Fruit fly (Drosophila melanogaster) whole organism, prepupa: ENCODE measurements around the gene Nrd1.

Experiments used
- Blimp-1 ChIP-seq: fragments of 200-800 bp; sonication (Bioruptor generic); optimal IDR thresholded peaks from 3 replicates; lab custom pipeline; 2017; ENCODE audit warnings: missing biosample characterization, missing genetic modification characterization, mild to moderate bottlenecking, moderate library complexity, missing genetic modification reagents
- CG11294 ChIP-seq: fragments of 200-800 bp; sonication (Bioruptor generic); IDR thresholded peaks from 2 replicates; pipeline ENCODE4 v1.3.6; 2022; ENCODE audit warnings: missing biosample characterization, missing genetic modification characterization
- CG11902 ChIP-seq: fragments of 200-800 bp; sonication (Bioruptor generic); optimal IDR thresholded peaks from 3 replicates; lab custom pipeline; 2016; ENCODE audit warnings: missing biosample characterization, missing genetic modification characterization
- CG1621 ChIP-seq: fragments of 200-800 bp; sonication (Bioruptor generic); optimal IDR thresholded peaks from 3 replicates; lab custom pipeline; 2018; ENCODE audit warnings: missing biosample characterization, mild to moderate bottlenecking, missing genetic modification characterization
- CG32006 ChIP-seq: fragments of 200-800 bp; sonication (Bioruptor generic); optimal IDR thresholded peaks from 3 replicates; lab custom pipeline; 2017; ENCODE audit warnings: missing biosample characterization, mild to moderate bottlenecking, missing genetic modification characterization
- CG4318 ChIP-seq: fragments of 200-800 bp; sonication (Bioruptor generic); optimal IDR thresholded peaks from 3 replicates; lab custom pipeline; 2017; ENCODE audit warnings: missing biosample characterization, mild to moderate bottlenecking, missing genetic modification characterization
- CG6163 ChIP-seq: fragments of 200-800 bp; sonication (Bioruptor generic); IDR thresholded peaks from 3 replicates; pipeline ENCODE4 v1.3.6; 2022; ENCODE audit warnings: missing biosample characterization, missing genetic modification characterization
- CG6276 ChIP-seq: fragments of 200-800 bp; sonication (Bioruptor generic); optimal IDR thresholded peaks from 2 replicates; lab custom pipeline; 2017; ENCODE audit warnings: missing biosample characterization, mild to moderate bottlenecking, missing genetic modification characterization
- CG6792 ChIP-seq: fragments of 200-800 bp; sonication (Bioruptor generic); optimal IDR thresholded peaks from 3 replicates; lab custom pipeline; 2016; ENCODE audit warnings: missing biosample characterization, missing genetic modification characterization
- CG6854 ChIP-seq: fragments of 200-800 bp; sonication (Bioruptor generic); optimal IDR thresholded peaks from 2 replicates; lab custom pipeline; 2017; ENCODE audit warnings: missing biosample characterization, mild to moderate bottlenecking, missing genetic modification characterization
- CG7368 ChIP-seq: fragments of 200-800 bp; sonication (Bioruptor generic); optimal IDR thresholded peaks from 3 replicates; lab custom pipeline; 2016; ENCODE audit warnings: missing biosample characterization, missing genetic modification characterization
- CG8319 ChIP-seq: fragments of 200-800 bp; sonication (Bioruptor generic); optimal IDR thresholded peaks from 3 replicates; lab custom pipeline; 2016; ENCODE audit warnings: missing biosample characterization, missing genetic modification characterization
- Eip78C ChIP-seq: fragments of 200-800 bp; sonication (Bioruptor generic); peaks from one replicate; lab custom pipeline; 2016; ENCODE audit warnings: missing biosample characterization, missing genetic modification characterization
- Eip93F ChIP-seq: fragments of 200-800 bp; sonication (Bioruptor generic); optimal IDR thresholded peaks from 2 replicates; lab custom pipeline; 2016; ENCODE audit warnings: missing biosample characterization, mild to moderate bottlenecking, missing genetic modification characterization
- Hr39 ChIP-seq: fragments of 200-800 bp; sonication (Bioruptor generic); optimal IDR thresholded peaks from 2 replicates; lab custom pipeline; 2016; ENCODE audit warnings: missing biosample characterization, missing genetic modification characterization
- OdsH ChIP-seq: fragments of 200-800 bp; sonication (Bioruptor generic); optimal IDR thresholded peaks from 3 replicates; lab custom pipeline; 2016; ENCODE audit warnings: missing biosample characterization, missing genetic modification characterization
- Sox102F ChIP-seq: fragments of 200-800 bp; sonication (Bioruptor generic); optimal IDR thresholded peaks from 2 replicates; lab custom pipeline; 2016; ENCODE audit warnings: missing biosample characterization, mild to moderate bottlenecking, missing genetic modification characterization
- Sox14 ChIP-seq: fragments of 200-800 bp; sonication (Bioruptor generic); optimal IDR thresholded peaks from 3 replicates; lab custom pipeline; 2016; ENCODE audit warnings: missing biosample characterization, missing genetic modification characterization
- cyc ChIP-seq: fragments of 200-800 bp; sonication (Bioruptor generic); optimal IDR thresholded peaks from 3 replicates; lab custom pipeline; 2016; ENCODE audit warnings: missing biosample characterization, missing genetic modification characterization
- eg ChIP-seq: fragments of 200-800 bp; sonication (Bioruptor generic); IDR thresholded peaks from 3 replicates; pipeline ENCODE4 v1.3.6; 2022; ENCODE audit warnings: missing biosample characterization, missing genetic modification characterization
- fkh ChIP-seq: fragments of 200-800 bp; sonication (Bioruptor generic); optimal IDR thresholded peaks from 3 replicates; lab custom pipeline; 2017; ENCODE audit warnings: missing biosample characterization, mild to moderate bottlenecking, missing genetic modification characterization, moderate library complexity
- lz ChIP-seq: fragments of 200-800 bp; sonication (Bioruptor generic); optimal IDR thresholded peaks from 3 replicates; lab custom pipeline; 2016; ENCODE audit warnings: missing biosample characterization, missing genetic modification characterization
- ss ChIP-seq, 2 experiments: fragments of 200-800 bp; sonication (Bioruptor generic); optimal IDR thresholded peaks; 2 replicates in 1 of 2; 3 replicates in 1 of 2; lab custom pipeline; 2017 to 2018; ENCODE audit warnings: mild to moderate bottlenecking in 2 of 2, missing biosample characterization in 2 of 2, missing genetic modification characterization in 2 of 2, moderate library complexity in 1 of 2
- svp ChIP-seq: fragments of 200-800 bp; sonication (Bioruptor generic); peaks from one replicate; lab custom pipeline; 2016; ENCODE audit warnings: missing biosample characterization, missing genetic modification characterization

Gene Nrd1

dm6 chrX:11816434-11816948 lies 52.2 kb downstream of the Nrd1 start, which contains the start of the genes CG1578 and rudhira:
TSS of gene CG1578 (minus strand) at chrX:11816551.
TSS of gene rudhira (plus strand) at chrX:11816898.
- TF ChIP-seq ss (GFP tag; optimal IDR thresholded peaks at IDR 0.05; lab: Kevin White, UChicago) (no peak), CG32006 (GFP tag; lab: Kevin White, UChicago) (no peak), CG4318 (GFP tag; lab: Kevin White, UChicago) (no peak), lz (GFP tag; lab: Kevin White, UChicago) (peak; percentile 11), CG6854 (GFP tag; lab: Kevin White, UChicago) (no peak), CG11294 (GFP tag; lab: Robert Waterston, UW) (no peak), CG11902 (GFP tag; lab: Kevin White, UChicago) (no peak), CG6276 (GFP tag; lab: Kevin White, UChicago) (no peak), svp (GFP tag; lab: Kevin White, UChicago) (peak; percentile 60), CG7368 (no peak), Eip78C (peak; percentile 38), CG8319 (GFP tag; lab: Kevin White, UChicago) (no peak), cyc (GFP tag; lab: Kevin White, UChicago) (no peak), Eip93F (GFP tag; lab: Kevin White, UChicago) (peak; percentile 8), CG6792 (GFP tag; lab: Kevin White, UChicago) (no peak), Sox14 (GFP tag; lab: Kevin White, UChicago) (no peak), fkh (no peak), CG6163 (GFP tag; lab: Robert Waterston, UW) (0 out of 3 replicates have a peak, but pooled peaks have one; percentile 0), Sox102F (GFP tag; lab: Kevin White, UChicago) (peak; percentile 33)

- no peak for TF ChIP-seq CG7368
- TF ChIP-seq CG1621 (tag; lab: Kevin White, UChicago) = no peak
- peak; percentile 66 for TF ChIP-seq svp (GFP tag; lab: Kevin White, UChicago)
- TF ChIP-seq CG4318 (GFP tag; lab: Kevin White, UChicago) = no peak
- TF ChIP-seq CG32006 (GFP tag; lab: Kevin White, UChicago) = no peak
- TF ChIP-seq Blimp-1 = peak; percentile 92
- peak; percentile 15 for TF ChIP-seq fkh
- no peak for TF ChIP-seq Hr39
- TF ChIP-seq Eip78C = peak; percentile 39
- 0 out of 3 replicates have a peak, but pooled peaks have one; percentile 31 for TF ChIP-seq eg (GFP tag; lab: Robert Waterston, UW)
- no peak for TF ChIP-seq OdsH
Observed at dm6 chrX:11815356-11816270, 53.1 kb downstream of the Nrd1 start.
